Fruit fly (Drosophila melanogaster): ENCODE data around the gene rumi.

dm6 chr3R:22752929-22753328 lies 2.5 kb upstream of the rumi start:
- no peak for TF ChIP-seq CG14655 (GFP tag; optimal IDR thresholded peaks at IDR 0.05)
- no peak for TF ChIP-seq fd96Ca (GFP tag; IDR thresholded peaks at IDR 0.05)
- TF ChIP-seq CG15710 (tag; optimal IDR thresholded peaks at IDR 0.05): no peak
- TF ChIP-seq CG8159 (tag; optimal IDR thresholded peaks at IDR 0.05): no peak
- no peak for TF ChIP-seq Ets98B (GFP tag; IDR thresholded peaks at IDR 0.05)
- no peak for TF ChIP-seq Snoo (tag; optimal IDR thresholded peaks at IDR 0.05)

Measured in whole organism, pupa.